Worm (Caenorhabditis elegans): ENCODE measurements around the gene end-3.

Gene end-3

DNA sequence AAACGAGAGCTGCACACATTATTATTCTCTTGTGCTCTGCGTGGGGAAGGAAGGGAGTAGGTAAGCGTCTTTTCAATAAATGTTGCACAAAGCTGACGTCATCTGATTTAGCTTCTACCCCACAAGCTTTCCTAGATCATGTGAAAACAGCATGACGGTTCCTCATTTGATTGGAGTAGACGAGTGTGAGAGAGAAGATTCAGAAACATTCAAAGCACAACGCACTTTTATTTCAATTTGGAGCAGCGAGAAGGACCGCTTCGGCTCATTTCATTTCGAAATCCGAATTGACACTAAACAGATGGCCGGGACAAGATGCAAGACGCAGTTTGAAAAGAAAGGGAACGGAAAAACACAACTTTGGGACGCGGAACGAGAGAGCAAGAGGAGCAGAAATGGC is 10.2 kb upstream of the end-3 start (continued):
- no peak for TF ChIP-seq lin-29 (GFP tag; IDR thresholded peaks at IDR 0.05)
- no peak for TF ChIP-seq madf-5 (GFP tag; IDR thresholded peaks at IDR 0.05)
- no peak for TF ChIP-seq tra-1 (GFP tag; IDR thresholded peaks at IDR 0.05)

DNA sequence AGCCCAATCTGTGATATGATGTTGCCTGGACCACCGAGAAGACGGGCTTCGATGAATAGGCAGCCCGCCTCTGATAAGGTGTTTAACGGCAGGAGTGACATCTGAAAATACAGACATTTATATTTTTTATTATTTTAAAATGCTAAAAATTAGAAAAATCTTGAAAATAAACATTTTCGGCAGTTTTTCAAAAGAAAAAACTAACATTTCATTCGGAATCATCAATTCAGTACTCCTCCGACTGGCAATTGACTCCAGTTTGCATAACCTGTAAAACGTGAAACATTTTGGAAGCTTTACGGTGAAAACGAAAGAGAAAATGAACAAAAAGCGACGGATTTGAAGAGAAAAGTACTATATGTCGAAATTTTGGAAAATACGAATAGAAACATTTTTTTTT is 8.7 kb upstream of the end-3 start, which contains the start of gene ric-7:
TSS of gene ric-7 (minus strand) at position 101 of the 400 bp plus-strand sequence.
- no peak for TF ChIP-seq nhr-76 (tag; optimal IDR thresholded peaks at IDR 0.05)
- no peak for TF ChIP-seq php-3 (GFP tag; IDR thresholded peaks at IDR 0.05)
- TF ChIP-seq aha-1 (tag), result peak; percentile 88

DNA sequence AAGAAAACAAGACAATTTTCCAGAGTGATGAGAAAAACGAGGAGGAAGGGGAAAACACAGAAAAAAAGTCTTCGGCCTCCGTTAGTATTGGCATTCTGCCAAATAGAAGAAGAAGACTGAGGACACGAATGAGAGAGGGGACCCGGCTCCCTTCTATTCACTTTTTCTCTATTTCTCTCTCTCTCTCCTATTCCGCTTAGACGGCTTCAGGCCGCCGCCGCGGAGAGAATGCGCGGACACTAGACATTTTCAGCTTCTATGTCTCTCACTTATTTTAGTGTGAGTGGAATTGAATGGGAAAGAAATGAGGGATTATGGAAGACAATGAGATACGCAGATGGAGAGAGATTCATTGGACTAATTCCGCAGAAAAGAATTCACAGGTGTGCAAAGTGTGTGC is 7.7 kb upstream of the end-3 start:
- TF ChIP-seq hmg-1.1 (GFP tag; IDR thresholded peaks at IDR 0.05), result peak; percentile 56
- TF ChIP-seq lsy-2 (tag; optimal IDR thresholded peaks at IDR 0.05), result peak in 1 of 2 experiments; percentile 47
- TF ChIP-seq Y48G9A.11 (GFP tag; IDR thresholded peaks at IDR 0.05), result no peak
- TF ChIP-seq mep-1 (tag; optimal IDR thresholded peaks at IDR 0.05), result peak; percentile 16
- TF ChIP-seq F26F4.8 (GFP tag; conservative IDR thresholded peaks at IDR 0.05), result no peak
- TF ChIP-seq unc-39 (tag; optimal IDR thresholded peaks at IDR 0.05), result no peak
- 0 out of 2 replicates have a peak, but pooled peaks have one; percentile 40 for TF ChIP-seq ctbp-1 (GFP tag; IDR thresholded peaks at IDR 0.05)
- peak; percentile 51 for TF ChIP-seq rbr-2 (tag; optimal IDR thresholded peaks at IDR 0.05)
- TF ChIP-seq daf-19 (GFP tag; conservative IDR thresholded peaks at IDR 0.05), result peak; percentile 71; the same call in 1 of the 2 replicates
- TF ChIP-seq F44E2.7 (GFP tag; IDR thresholded peaks at IDR 0.05), result no peak

DNA sequence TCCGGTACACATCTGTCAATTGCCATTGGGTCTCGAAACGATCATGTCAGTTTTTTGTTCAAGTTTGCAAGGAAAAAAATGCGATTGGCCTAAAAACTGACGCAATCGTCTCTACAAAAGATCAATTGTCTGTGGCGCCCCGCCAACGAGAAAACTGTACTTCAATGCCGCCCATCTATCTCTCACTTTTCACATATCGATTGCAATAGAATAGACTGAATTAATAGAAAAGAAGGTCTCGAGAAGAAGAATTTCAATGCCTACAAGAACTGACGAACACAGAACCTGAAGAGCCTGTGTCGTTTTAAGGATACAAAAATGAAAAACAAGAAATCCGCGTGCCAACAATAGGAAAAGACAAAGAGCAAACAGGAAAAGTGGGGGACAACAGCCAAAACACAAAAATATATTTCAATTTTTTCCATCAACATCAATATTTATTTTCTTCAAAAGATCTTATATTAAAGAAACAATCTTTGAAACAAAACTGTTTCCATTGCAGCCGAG is 6.1 kb upstream of the end-3 start:
- TF ChIP-seq zfp-3 (GFP tag; conservative IDR thresholded peaks at IDR 0.05), result peak; percentile 72
- TF ChIP-seq dmd-6 (GFP tag; IDR thresholded peaks at IDR 0.05), result peak; percentile 62; the same call in 1 of the 2 replicates
- TF ChIP-seq F49E8.2 (tag; optimal IDR thresholded peaks at IDR 0.05; ENCODE audit: borderline replicate concordance), result peak; percentile 14
- TF ChIP-seq arid-1 (GFP tag; conservative IDR thresholded peaks at IDR 0.05), result 0 out of 2 replicates have a peak, but pooled peaks have one; percentile 5
- TF ChIP-seq aha-1 (tag), result peak; percentile 98
- TF ChIP-seq set-16 (GFP tag; IDR thresholded peaks at IDR 0.05), result no peak
- TF ChIP-seq hlh-30 (tag; optimal IDR thresholded peaks at IDR 0.05; ENCODE audit: insufficient read depth), result peak; percentile 25
- no peak for TF ChIP-seq spr-1 (tag; optimal IDR thresholded peaks at IDR 0.05)
- peak; percentile 14 for TF ChIP-seq spr-3 (GFP tag; optimal IDR thresholded peaks at IDR 0.05)
- peak; percentile 21 for TF ChIP-seq mep-1 (tag; optimal IDR thresholded peaks at IDR 0.05)
- TF ChIP-seq daf-16 (GFP tag; optimal IDR thresholded peaks at IDR 0.05), result peak in 1 of 2 experiments; percentile 39
- peak; percentile 35 for TF ChIP-seq daf-16 (tag; optimal IDR thresholded peaks at IDR 0.05)
- TF ChIP-seq nhr-6 (tag; optimal IDR thresholded peaks at IDR 0.05), result peak; percentile 69
- TF ChIP-seq lsy-2 (tag; optimal IDR thresholded peaks at IDR 0.05), result peak in 1 of 2 experiments; percentile 76
- peak; percentile 3 for TF ChIP-seq nhr-28 (tag; optimal IDR thresholded peaks at IDR 0.05)
- TF ChIP-seq zip-11 (GFP tag; IDR thresholded peaks at IDR 0.05), result no peak
- TF ChIP-seq daf-19 (GFP tag; conservative IDR thresholded peaks at IDR 0.05), result peak; percentile 58; the same call in 1 of the 2 replicates
- peak; percentile 90 for TF ChIP-seq ama-1 (optimal IDR thresholded peaks at IDR 0.05)
- no peak for TF ChIP-seq lin-15B (tag; optimal IDR thresholded peaks at IDR 0.05)
- TF ChIP-seq dve-1 (tag; optimal IDR thresholded peaks at IDR 0.05; ENCODE audit: insufficient read depth), result peak; percentile 87
- TF ChIP-seq pqm-1 (tag; optimal IDR thresholded peaks at IDR 0.05), result peak; percentile 26
- TF ChIP-seq lin-38 (GFP tag; IDR thresholded peaks at IDR 0.05), result peak; percentile 47
- peak; percentile 62 for TF ChIP-seq nhr-102 (tag; optimal IDR thresholded peaks at IDR 0.05)
- peak; percentile 20 for TF ChIP-seq unc-130 (GFP tag; optimal IDR thresholded peaks at IDR 0.05)
- no peak for TF ChIP-seq ceh-28 (tag; optimal IDR thresholded peaks at IDR 0.05)
- peak; percentile 28 for TF ChIP-seq rbr-2 (tag; optimal IDR thresholded peaks at IDR 0.05)
- 0 out of 2 replicates have a peak, but pooled peaks have one; percentile 13 for TF ChIP-seq ctbp-1 (GFP tag; IDR thresholded peaks at IDR 0.05)
- TF ChIP-seq mes-2 (tag; optimal IDR thresholded peaks at IDR 0.05; ENCODE audit: poor library complexity, severe bottlenecking), result peak; percentile 58
- TF ChIP-seq zfp-2 (tag; optimal IDR thresholded peaks at IDR 0.05), result no peak
- TF ChIP-seq dpl-1 (GFP tag; optimal IDR thresholded peaks at IDR 0.05), result peak; percentile 46
- no peak for TF ChIP-seq F37D6.2 (tag; optimal IDR thresholded peaks at IDR 0.05)
- TF ChIP-seq pha-4 (GFP tag; IDR thresholded peaks at IDR 0.05), result peak; percentile 35; the same call in 1 of the 2 replicates
- TF ChIP-seq pha-4 (tag; optimal IDR thresholded peaks at IDR 0.05), result no peak
- no peak for TF ChIP-seq T26A8.4 (GFP tag; IDR thresholded peaks at IDR 0.05)
- peak; percentile 4 for TF ChIP-seq nhr-48 (tag; optimal IDR thresholded peaks at IDR 0.05)
